Fruit fly (Drosophila melanogaster): ENCODE data around the gene CG13992.
A peak's percentile ranks its signal among the peaks of the same experiment; 100 is the strongest.

CG13992 gene

DNA sequence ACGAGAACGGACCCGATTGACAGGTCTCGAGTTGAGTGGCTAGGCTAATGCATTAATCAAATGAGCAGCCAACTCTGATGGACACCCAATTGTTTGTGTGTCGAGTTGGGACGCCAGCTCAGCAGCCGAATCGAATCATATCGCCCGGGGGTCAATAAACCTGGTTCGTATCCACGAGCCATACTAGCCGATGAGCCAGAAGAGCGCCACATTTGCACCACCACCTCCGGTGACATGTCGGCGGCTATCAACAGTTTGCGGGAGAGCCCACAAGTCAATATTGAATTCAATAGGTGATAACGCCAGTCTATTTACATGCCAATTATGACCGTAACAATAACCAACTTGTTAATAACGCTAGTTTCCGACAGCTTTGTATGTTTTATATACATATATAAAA lies 6.6 kb upstream of the CG13992 start (continued):
- TF ChIP-seq Optix (GFP tag; IDR thresholded peaks at IDR 0.05) (0 out of 3 replicates have a peak, but pooled peaks have one; percentile 22), CG12942 (GFP tag; optimal IDR thresholded peaks at IDR 0.05) (peak; percentile 28), crp (GFP tag; optimal IDR thresholded peaks at IDR 0.05) (no peak), CG17912 (GFP tag; optimal IDR thresholded peaks at IDR 0.05) (peak; percentile 61), C15 (GFP tag; IDR thresholded peaks at IDR 0.05) (no peak), CG10565 (GFP tag; optimal IDR thresholded peaks at IDR 0.05) (no peak), HLHmδ (GFP tag; optimal IDR thresholded peaks at IDR 0.05) (peak; percentile 86), CG15696 (tag; optimal IDR thresholded peaks at IDR 0.05) (peak; percentile 58), CG7745 (tag; optimal IDR thresholded peaks at IDR 0.05) (no peak), esg (GFP tag; conservative IDR thresholded peaks at IDR 0.05) (no peak), CG12236 (GFP tag; optimal IDR thresholded peaks at IDR 0.05) (no peak), knrl (GFP tag; IDR thresholded peaks at IDR 0.05; ENCODE audit: partially characterized antibody) (no peak), CG11456 (GFP tag; IDR thresholded peaks at IDR 0.05) (no peak), Poxn (GFP tag; IDR thresholded peaks at IDR 0.05) (no peak), nerfin-2 (GFP tag; IDR thresholded peaks at IDR 0.05; ENCODE audit: partially characterized antibody) (no peak), fd3F (GFP tag; optimal IDR thresholded peaks at IDR 0.05) (peak; percentile 54), pfk (GFP tag; optimal IDR thresholded peaks at IDR 0.05) (peak; percentile 59), en (GFP tag; optimal IDR thresholded peaks at IDR 0.05) (no peak), sc (optimal IDR thresholded peaks at IDR 0.05) (no peak), sc (GFP tag; optimal IDR thresholded peaks at IDR 0.05) (peak; percentile 55), CG13123 (GFP tag; optimal IDR thresholded peaks at IDR 0.05) (peak; percentile 58), CG9932 (GFP tag; IDR thresholded peaks at IDR 0.05) (peak; percentile 38; the same call in 1 of the 2 replicates), sim (GFP tag; IDR thresholded peaks at IDR 0.05) (no peak), Hsf (GFP tag; optimal IDR thresholded peaks at IDR 0.05) (no peak), CG12219 (GFP tag; optimal IDR thresholded peaks at IDR 0.05) (peak; percentile 34), CG10654 (GFP tag; optimal IDR thresholded peaks at IDR 0.05) (peak; percentile 47), jing (GFP tag; optimal IDR thresholded peaks at IDR 0.05) (peak; percentile 1), prd (optimal IDR thresholded peaks at IDR 0.05) (no peak), prd (GFP tag; IDR thresholded peaks at IDR 0.05) (no peak), dpn (GFP tag; optimal IDR thresholded peaks at IDR 0.05) (no peak), cg (GFP tag; optimal IDR thresholded peaks at IDR 0.05) (no peak), CG6654 (GFP tag; optimal IDR thresholded peaks at IDR 0.05) (no peak), CG3726 (GFP tag; IDR thresholded peaks at IDR 0.05) (peak; percentile 31; the same call in 1 of the 3 replicates), CG8478 (optimal IDR thresholded peaks at IDR 0.05) (no peak), CG13296 (GFP tag; optimal IDR thresholded peaks at IDR 0.05) (peak; percentile 79), CG4820 (GFP tag; optimal IDR thresholded peaks at IDR 0.05) (no peak), pros (GFP tag; optimal IDR thresholded peaks at IDR 0.05) (no peak), Doc3 (GFP tag; IDR thresholded peaks at IDR 0.05; ENCODE audit: partially characterized antibody) (no peak), CG11085 (GFP tag; IDR thresholded peaks at IDR 0.05) (no peak), Jarid2 (GFP tag; optimal IDR thresholded peaks at IDR 0.05) (peak; percentile 55), unc-4 (GFP tag; IDR thresholded peaks at IDR 0.05; ENCODE audit: partially characterized antibody) (no peak), CG2712 (tag; optimal IDR thresholded peaks at IDR 0.05) (peak; percentile 6), CG8944 (GFP tag; optimal IDR thresholded peaks at IDR 0.05) (no peak), CG17385 (GFP tag; optimal IDR thresholded peaks at IDR 0.05) (peak; percentile 67), B-H2 (GFP tag; optimal IDR thresholded peaks at IDR 0.05) (peak; percentile 71), CG2120 (GFP tag; optimal IDR thresholded peaks at IDR 0.05) (peak; percentile 37), Dad (GFP tag; optimal IDR thresholded peaks at IDR 0.05) (no peak), CG7963 (GFP tag; IDR thresholded peaks at IDR 0.05; ENCODE audit: partially characterized antibody) (no peak), cwo (GFP tag; optimal IDR thresholded peaks at IDR 0.05) (peak; percentile 12), CG8924 (tag; optimal IDR thresholded peaks at IDR 0.05) (peak; percentile 59), CG2199 (GFP tag; IDR thresholded peaks at IDR 0.05) (0 out of 3 replicates have a peak, but pooled peaks have one; percentile 52)
